Worm (Caenorhabditis elegans): ENCODE data around the gene R08D7.5.

The R08D7.5 gene

DNA sequence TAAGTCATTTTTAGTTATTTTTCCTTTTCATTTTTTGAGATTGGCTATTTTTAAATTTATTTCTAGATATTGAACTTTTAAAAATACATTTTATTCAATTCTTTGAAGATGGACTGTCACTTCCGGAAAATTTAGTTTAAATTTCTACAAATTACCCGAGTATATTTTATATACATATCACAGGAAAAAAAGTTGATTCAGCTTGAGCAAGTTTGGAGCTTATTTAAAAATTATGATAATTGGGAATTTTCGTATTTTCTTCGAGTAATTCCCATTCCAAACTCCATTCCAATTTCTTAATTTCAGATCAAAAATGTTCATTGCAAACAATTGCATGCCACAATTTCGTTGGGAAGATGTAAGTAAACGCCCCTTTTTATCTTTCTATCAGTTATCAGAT lies 44.2 kb upstream of the R08D7.5 start, which contains the start of gene arrd-15:
Gene arrd-15, plus strand, starts transcription at position 301 of the 400 bp plus-strand sequence.
- TF ChIP-seq attf-3 (GFP tag; conservative IDR thresholded peaks at IDR 0.05) (no peak), aptf-3 (GFP tag; IDR thresholded peaks at IDR 0.05) (no peak), tbp1 (GFP tag; optimal IDR thresholded peaks at IDR 0.05) (no peak), ceh-40 (GFP tag; IDR thresholded peaks at IDR 0.05) (no peak), F52B5.7 (tag; optimal IDR thresholded peaks at IDR 0.05) (no peak), ets-4 (GFP tag; optimal IDR thresholded peaks at IDR 0.05) (no peak), attf-5 (GFP tag; optimal IDR thresholded peaks at IDR 0.05) (no peak), F57A8.1 (GFP tag; optimal IDR thresholded peaks at IDR 0.05) (no peak), F23B12.7 (tag; optimal IDR thresholded peaks at IDR 0.05; ENCODE audit: insufficient read depth) (no peak)

DNA sequence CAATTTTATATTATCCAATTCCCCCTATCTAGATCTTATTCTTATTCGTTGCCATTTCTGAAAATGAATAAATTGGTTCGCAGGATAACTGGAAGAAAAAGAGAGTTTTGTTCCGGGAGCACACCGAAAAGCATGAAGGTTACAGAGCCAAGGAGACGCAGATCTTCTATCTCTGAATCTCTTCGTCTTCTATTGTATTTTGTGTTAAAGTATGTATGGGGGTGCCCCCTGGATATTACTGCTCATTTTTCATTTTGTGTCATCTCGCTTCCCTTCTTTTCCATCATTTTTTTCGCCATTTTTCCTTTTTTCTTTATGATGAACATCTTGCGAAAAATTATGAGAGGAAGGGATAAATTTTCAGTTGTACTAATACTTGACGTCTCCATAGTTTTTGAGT lies 40.2 kb upstream of the R08D7.5 start:
- TF ChIP-seq cebp-1 (GFP tag; IDR thresholded peaks at IDR 0.05) (no peak), cebp-1 (tag; optimal IDR thresholded peaks at IDR 0.05) (no peak), tbx-9 (tag; optimal IDR thresholded peaks at IDR 0.05; ENCODE audit: borderline replicate concordance) (no peak), nhr-27 (tag; optimal IDR thresholded peaks at IDR 0.05) (no peak), let-607 (tag; optimal IDR thresholded peaks at IDR 0.05) (no peak), ztf-3 (GFP tag; optimal IDR thresholded peaks at IDR 0.05) (no peak), attf-6 (GFP tag; IDR thresholded peaks at IDR 0.05) (no peak), Y53G8AR.9 (GFP tag; conservative IDR thresholded peaks at IDR 0.05) (no peak), nhr-80 (tag; optimal IDR thresholded peaks at IDR 0.05) (no peak), madf-6 (GFP tag; IDR thresholded peaks at IDR 0.05) (no peak), lir-1 (GFP tag; conservative IDR thresholded peaks at IDR 0.05) (no peak), athp-1 (tag; optimal IDR thresholded peaks at IDR 0.05) (no peak), madf-8 (GFP tag; conservative IDR thresholded peaks at IDR 0.05) (no peak), madf-3 (GFP tag; IDR thresholded peaks at IDR 0.05) (no peak), repo-1 (tag; optimal IDR thresholded peaks at IDR 0.05) (no peak)

ce11 chrIII:8934378-8934777 lies 39.5 kb upstream of the R08D7.5 start:
- TF ChIP-seq nhr-90 (tag; optimal IDR thresholded peaks at IDR 0.05) (no peak), nfya-2 (GFP tag; IDR thresholded peaks at IDR 0.05) (no peak), T26A5.8 (tag; optimal IDR thresholded peaks at IDR 0.05) (no peak), sptf-2 (GFP tag; optimal IDR thresholded peaks at IDR 0.05) (no peak), gei-17 (GFP tag; optimal IDR thresholded peaks at IDR 0.05) (no peak)

ce11 chrIII:8937571-8937970 lies 36.4 kb upstream of the R08D7.5 start:
- peak; percentile 86 for TF ChIP-seq ztf-18 (tag; optimal IDR thresholded peaks at IDR 0.05)
- no peak for TF ChIP-seq nhr-80 (tag; optimal IDR thresholded peaks at IDR 0.05)
- TF ChIP-seq somi-1 (GFP tag; optimal IDR thresholded peaks at IDR 0.05), result peak; percentile 54
- no peak for TF ChIP-seq madf-6 (GFP tag; IDR thresholded peaks at IDR 0.05)
- peak; percentile 46 for TF ChIP-seq mel-28 (tag; optimal IDR thresholded peaks at IDR 0.05; ENCODE audit: borderline replicate concordance)
- no peak for TF ChIP-seq dpl-1 (GFP tag; optimal IDR thresholded peaks at IDR 0.05)
- peak; percentile 47 for TF ChIP-seq snpc-4 (GFP tag; optimal IDR thresholded peaks at IDR 0.05)
- peak in 3 of 4 experiments; percentile 65 to 80 (median 66) for TF ChIP-seq snpc-4 (tag; optimal IDR thresholded peaks at IDR 0.05)
- TF ChIP-seq F49E8.2 (tag; optimal IDR thresholded peaks at IDR 0.05; ENCODE audit: insufficient read depth), result peak; percentile 58
- TF ChIP-seq madf-3 (GFP tag; IDR thresholded peaks at IDR 0.05), result 0 out of 2 replicates have a peak, but pooled peaks have one; percentile 14
- peak; percentile 66 for TF ChIP-seq fkh-3 (tag; optimal IDR thresholded peaks at IDR 0.05)
- TF ChIP-seq ceh-40 (GFP tag; IDR thresholded peaks at IDR 0.05), result no peak
- TF ChIP-seq chd-7 (tag; optimal IDR thresholded peaks at IDR 0.05), result no peak
- peak; percentile 35 for TF ChIP-seq snpc-1.1 (tag; optimal IDR thresholded peaks at IDR 0.05; ENCODE audit: insufficient read depth)
- TF ChIP-seq lsl-1 (GFP tag; optimal IDR thresholded peaks at IDR 0.05), result peak; percentile 60
- TF ChIP-seq aptf-3 (GFP tag; IDR thresholded peaks at IDR 0.05), result no peak
- no peak; the same call in 1 of the 2 replicates for TF ChIP-seq K11D2.4 (GFP tag; IDR thresholded peaks at IDR 0.05)
- peak; percentile 70 for TF ChIP-seq T07F8.4 (tag; optimal IDR thresholded peaks at IDR 0.05)
- peak; percentile 76; the same call in 1 of the 2 replicates for TF ChIP-seq pbrm-1 (GFP tag; IDR thresholded peaks at IDR 0.05)
- peak; percentile 39 for TF ChIP-seq unc-130 (GFP tag; optimal IDR thresholded peaks at IDR 0.05)
- TF ChIP-seq Y56A3A.18 (GFP tag; IDR thresholded peaks at IDR 0.05), result 0 out of 2 replicates have a peak, but pooled peaks have one; percentile 43
